Fruit fly (Drosophila melanogaster): Measurements from ENCODE around the gene mtDNA-helicase.

The mtDNA-helicase gene

DNA sequence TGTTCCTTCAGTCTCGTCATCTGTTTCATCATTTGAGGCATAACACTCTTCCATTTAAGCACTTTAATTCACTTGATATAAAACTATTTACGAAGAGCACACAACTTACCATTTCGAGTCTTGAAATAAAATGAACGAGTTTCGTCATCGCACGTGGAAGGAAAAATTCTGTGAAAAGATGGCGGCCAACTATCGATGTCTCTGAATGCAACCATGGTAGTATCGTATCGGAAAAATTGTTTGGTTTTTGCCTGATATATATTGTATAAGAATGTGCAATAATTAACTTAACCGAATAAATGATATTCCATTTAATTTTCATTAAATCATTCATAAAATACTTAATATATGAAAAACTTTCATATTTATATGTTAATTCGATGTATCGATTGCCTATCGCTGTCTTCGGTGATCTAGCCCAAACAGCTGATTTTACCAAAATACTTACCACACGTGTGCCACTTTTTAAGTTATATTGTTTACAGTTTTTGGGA lies 1.7 kb upstream of the mtDNA-helicase start, which contains the start of gene Bka (continued):
- TF ChIP-seq row (GFP tag; IDR thresholded peaks at IDR 0.05) (peak; percentile 61), lilli (GFP tag; optimal IDR thresholded peaks at IDR 0.05) (peak; percentile 44), Dp (GFP tag; optimal IDR thresholded peaks at IDR 0.05) (peak; percentile 68), exex (tag; optimal IDR thresholded peaks at IDR 0.05) (peak; percentile 46), knrl (GFP tag; IDR thresholded peaks at IDR 0.05; ENCODE audit: partially characterized antibody) (peak; percentile 99), CG17802 (tag; optimal IDR thresholded peaks at IDR 0.05) (no peak), CG12236 (GFP tag; optimal IDR thresholded peaks at IDR 0.05) (no peak), CG3838 (GFP tag; optimal IDR thresholded peaks at IDR 0.05) (no peak), CG3847 (GFP tag; IDR thresholded peaks at IDR 0.05) (no peak; the same call in 1 of the 2 replicates), CG12769 (tag; optimal IDR thresholded peaks at IDR 0.05) (peak; percentile 55), pum (GFP tag; optimal IDR thresholded peaks at IDR 0.05) (no peak), Atf3 (GFP tag; optimal IDR thresholded peaks at IDR 0.05) (no peak), CG12391 (tag; optimal IDR thresholded peaks at IDR 0.05) (peak; percentile 78), eyg (GFP tag; optimal IDR thresholded peaks at IDR 0.05) (no peak), aop (GFP tag; IDR thresholded peaks at IDR 0.05) (no peak), CG3281 (GFP tag; optimal IDR thresholded peaks at IDR 0.05) (peak; percentile 70), sug (tag; optimal IDR thresholded peaks at IDR 0.05) (peak; percentile 75), CG7928 (GFP tag; optimal IDR thresholded peaks at IDR 0.05) (peak; percentile 51), CG12942 (GFP tag; optimal IDR thresholded peaks at IDR 0.05) (no peak), CHES-1-like (GFP tag; optimal IDR thresholded peaks at IDR 0.05) (no peak), CG1832 (GFP tag; optimal IDR thresholded peaks at IDR 0.05) (no peak), lmd (GFP tag; IDR thresholded peaks at IDR 0.05) (no peak), CG34376 (GFP tag; optimal IDR thresholded peaks at IDR 0.05) (peak; percentile 85), ac (GFP tag; optimal IDR thresholded peaks at IDR 0.05) (no peak), kni (GFP tag; optimal IDR thresholded peaks at IDR 0.05) (peak; percentile 51), CG11247 (GFP tag; IDR thresholded peaks at IDR 0.05) (no peak), dan (GFP tag; IDR thresholded peaks at IDR 0.05) (no peak), ato (GFP tag; IDR thresholded peaks at IDR 0.05; ENCODE audit: partially characterized antibody) (peak; percentile 91), CG4328 (GFP tag; optimal IDR thresholded peaks at IDR 0.05) (peak; percentile 40), CG3407 (GFP tag; optimal IDR thresholded peaks at IDR 0.05) (peak; percentile 42), CTCF (GFP tag; optimal IDR thresholded peaks at IDR 0.05) (peak; percentile 56), CG1024 (GFP tag; IDR thresholded peaks at IDR 0.05) (no peak), CG8359 (GFP tag; optimal IDR thresholded peaks at IDR 0.05; ENCODE audit: borderline replicate concordance) (no peak), CG4617 (GFP tag; optimal IDR thresholded peaks at IDR 0.05; ENCODE audit: borderline replicate concordance) (peak; percentile 46), stc (GFP tag; IDR thresholded peaks at IDR 0.05) (no peak), CG18599 (GFP tag; optimal IDR thresholded peaks at IDR 0.05) (peak; percentile 63), bigmax (GFP tag; optimal IDR thresholded peaks at IDR 0.05) (peak; percentile 8), ewg (GFP tag; optimal IDR thresholded peaks at IDR 0.05) (no peak), CG12299 (tag; optimal IDR thresholded peaks at IDR 0.05) (peak; percentile 11), CG5180 (GFP tag; optimal IDR thresholded peaks at IDR 0.05) (no peak), CG30403 (GFP tag; optimal IDR thresholded peaks at IDR 0.05) (peak; percentile 26), Fer3 (tag; optimal IDR thresholded peaks at IDR 0.05) (peak; percentile 47), TFAM (GFP tag; optimal IDR thresholded peaks at IDR 0.05) (no peak), Gsc (GFP tag; IDR thresholded peaks at IDR 0.05) (no peak), CG13296 (GFP tag; optimal IDR thresholded peaks at IDR 0.05) (peak; percentile 73), Chrac-16 (GFP tag; optimal IDR thresholded peaks at IDR 0.05) (no peak), nerfin-2 (GFP tag; IDR thresholded peaks at IDR 0.05; ENCODE audit: partially characterized antibody) (peak; percentile 94), luna (GFP tag; optimal IDR thresholded peaks at IDR 0.05) (no peak), Dip2 (GFP tag; IDR thresholded peaks at IDR 0.05) (no peak), CG18262 (tag; optimal IDR thresholded peaks at IDR 0.05) (peak; percentile 69), HLHmδ (GFP tag; optimal IDR thresholded peaks at IDR 0.05) (no peak)

All from whole organism, embryonic.